Fruit fly (Drosophila melanogaster) whole organism, embryonic: ENCODE measurements around the gene ida.

Experiments
- BtbVII ChIP-seq: fragments of 200-800 bp; sonication (Bioruptor generic); optimal IDR thresholded peaks from 3 replicates; lab custom pipeline; 2017; ENCODE audit warnings: missing biosample characterization, mild to moderate bottlenecking, missing genetic modification characterization
- CG10543 ChIP-seq: fragments of 200-800 bp; sonication (Bioruptor generic); optimal IDR thresholded peaks from 3 replicates; lab custom pipeline; 2017; ENCODE audit warnings: missing biosample characterization, mild to moderate bottlenecking, missing genetic modification characterization, moderate library complexity
- CG10565 ChIP-seq: fragments of 200-800 bp; sonication (Bioruptor generic); optimal IDR thresholded peaks from 3 replicates; lab custom pipeline; 2016; ENCODE audit warnings: missing biosample characterization, mild to moderate bottlenecking, missing genetic modification characterization
- CG11560 ChIP-seq: fragments of 200-800 bp; sonication (Bioruptor generic); IDR thresholded peaks from 3 replicates; pipeline ENCODE4 v1.3.6; 2022; ENCODE audit warnings: missing biosample characterization, missing genetic modification characterization
- CG12104 ChIP-seq: fragments of 200-800 bp; sonication (Bioruptor generic); optimal IDR thresholded peaks from 3 replicates; lab custom pipeline; 2016; ENCODE audit warnings: missing biosample characterization, missing genetic modification characterization
- CG12942 ChIP-seq: fragments of 200-800 bp; sonication (Bioruptor generic); optimal IDR thresholded peaks from 3 replicates; lab custom pipeline; 2016; ENCODE audit warnings: missing biosample characterization, missing genetic modification characterization
- CG13287 ChIP-seq: fragments of 200-800 bp; sonication (Bioruptor generic); IDR thresholded peaks from 2 replicates; pipeline ENCODE4 v1.3.6; 2022; ENCODE audit warnings: missing biosample characterization, missing genetic modification characterization; ENCODE audit not compliant: partially characterized antibody
- CG13424 ChIP-seq: fragments of 200-800 bp; sonication (Bioruptor generic); optimal IDR thresholded peaks from 2 replicates; lab custom pipeline; 2019; ENCODE audit warnings: missing biosample characterization, mild to moderate bottlenecking, missing genetic modification characterization, moderate library complexity
- CG14441 ChIP-seq: fragments of 200-800 bp; sonication (Bioruptor generic); IDR thresholded peaks from 2 replicates; pipeline ENCODE4 v1.3.6; 2022; ENCODE audit warnings: missing biosample characterization, missing genetic modification characterization
- CG14710 ChIP-seq: fragments of 200-800 bp; sonication (Bioruptor generic); optimal IDR thresholded peaks from 3 replicates; lab custom pipeline; 2019; ENCODE audit warnings: missing biosample characterization, mild to moderate bottlenecking, missing genetic modification characterization, moderate library complexity
- CG17361 ChIP-seq: fragments of 200-800 bp; sonication (Bioruptor generic); IDR thresholded peaks from 3 replicates; pipeline ENCODE4 v1.3.6; 2022; ENCODE audit warnings: missing biosample characterization, missing genetic modification characterization
- CG18599 ChIP-seq: fragments of 200-800 bp; sonication (Bioruptor generic); optimal IDR thresholded peaks from 3 replicates; lab custom pipeline; 2017; ENCODE audit warnings: missing biosample characterization, missing genetic modification characterization, mild to moderate bottlenecking, moderate library complexity, missing genetic modification reagents
- CG2116 ChIP-seq: fragments of 200-800 bp; sonication (Bioruptor generic); optimal IDR thresholded peaks from 3 replicates; lab custom pipeline; 2018; ENCODE audit warnings: missing biosample characterization, mild to moderate bottlenecking, missing genetic modification characterization
- CG31365 ChIP-seq: fragments of 200-800 bp; sonication (Bioruptor generic); optimal IDR thresholded peaks from 2 replicates; lab custom pipeline; 2018; ENCODE audit warnings: missing biosample characterization, mild to moderate bottlenecking, missing genetic modification characterization
- CG3163 ChIP-seq: fragments of 200-800 bp; sonication (Bioruptor generic); optimal IDR thresholded peaks from 3 replicates; lab custom pipeline; 2016; ENCODE audit warnings: missing biosample characterization, missing genetic modification characterization
- CG32532 ChIP-seq: fragments of 200-800 bp; sonication (Bioruptor generic); IDR thresholded peaks from 2 replicates; pipeline ENCODE4 v1.3.6; 2022; ENCODE audit warnings: missing biosample characterization, missing genetic modification characterization
- CG33557 ChIP-seq: fragments of 200-800 bp; sonication (Bioruptor generic); optimal IDR thresholded peaks from 2 replicates; lab custom pipeline; 2019; ENCODE audit warnings: missing biosample characterization, mild to moderate bottlenecking, missing genetic modification characterization, moderate library complexity
- CG4360 ChIP-seq: fragments of 200-800 bp; sonication (Bioruptor generic); IDR thresholded peaks from 2 replicates; pipeline ENCODE4 v1.3.6; 2022; ENCODE audit warnings: missing biosample characterization, missing genetic modification characterization
- CG6791 ChIP-seq: fragments of 200-800 bp; sonication (Bioruptor generic); IDR thresholded peaks from 3 replicates; pipeline ENCODE4 v1.3.6; 2022; ENCODE audit warnings: missing biosample characterization, missing genetic modification characterization; ENCODE audit not compliant: partially characterized antibody
- CG7372 ChIP-seq: fragments of 200-800 bp; sonication (Bioruptor generic); IDR thresholded peaks from 2 replicates; pipeline ENCODE4 v1.3.6; 2022; ENCODE audit warnings: missing biosample characterization, missing genetic modification characterization
- CrebB ChIP-seq: fragments of 200-800 bp; sonication (Bioruptor generic); optimal IDR thresholded peaks from 3 replicates; lab custom pipeline; 2018; ENCODE audit warnings: missing biosample characterization, mild to moderate bottlenecking, missing genetic modification characterization
- HLH3B ChIP-seq: fragments of 200-800 bp; sonication (Bioruptor generic); IDR thresholded peaks from 2 replicates; pipeline ENCODE4 v1.3.6; 2022; ENCODE audit warnings: missing biosample characterization, missing genetic modification characterization
- Hr51 ChIP-seq, 2 experiments: fragments of 200-800 bp; sonication (Bioruptor generic); optimal IDR thresholded peaks; 2 replicates in 1 of 2; 3 replicates in 1 of 2; lab custom pipeline; 2016 to 2018; ENCODE audit warnings: missing biosample characterization in 2 of 2, missing genetic modification characterization in 2 of 2, mild to moderate bottlenecking in 1 of 2, moderate library complexity in 1 of 2
- Lhr ChIP-seq: fragments of 200-800 bp; sonication (Bioruptor generic); optimal IDR thresholded peaks from 3 replicates; lab custom pipeline; 2017; ENCODE audit warnings: mild to moderate bottlenecking, missing biosample characterization, missing genetic modification reagents, missing genetic modification characterization
- Med ChIP-seq: fragments of 200-800 bp; sonication (Bioruptor generic); peaks from one replicate; lab custom pipeline; 2016; ENCODE audit warnings: missing biosample characterization, missing genetic modification characterization, mild to moderate bottlenecking, inconsistent platforms, moderate library complexity
- Myb ChIP-seq: fragments of 200-800 bp; sonication (Bioruptor generic); optimal IDR thresholded peaks from 2 replicates; lab custom pipeline; 2016; ENCODE audit warnings: missing biosample characterization, missing genetic modification characterization
- Opbp ChIP-seq: fragments of 200-800 bp; sonication (Bioruptor generic); IDR thresholded peaks from 3 replicates; pipeline ENCODE4 v1.3.6; 2022; ENCODE audit warnings: missing biosample characterization, missing genetic modification characterization; ENCODE audit not compliant: partially characterized antibody
- Six4 ChIP-seq: fragments of 200-800 bp; sonication (Bioruptor generic); optimal IDR thresholded peaks from 2 replicates; lab custom pipeline; 2016; ENCODE audit warnings: missing biosample characterization, missing genetic modification characterization
- az2 ChIP-seq: fragments of 200-800 bp; sonication (Bioruptor generic); optimal IDR thresholded peaks from 3 replicates; lab custom pipeline; 2016; ENCODE audit warnings: missing biosample characterization, missing genetic modification characterization
- bbx ChIP-seq: fragments of 200-800 bp; sonication (Bioruptor generic); IDR thresholded peaks from 2 replicates; pipeline ENCODE4 v1.3.6; 2022; ENCODE audit warnings: missing biosample characterization, missing genetic modification characterization; ENCODE audit not compliant: partially characterized antibody
- caup ChIP-seq: fragments of 200-800 bp; sonication (Bioruptor generic); optimal IDR thresholded peaks from 3 replicates; lab custom pipeline; 2017; ENCODE audit warnings: missing biosample characterization, mild to moderate bottlenecking, missing genetic modification characterization, moderate library complexity; ENCODE audit not compliant: severe bottlenecking
- chinmo ChIP-seq: fragments of 200-800 bp; sonication (Bioruptor generic); IDR thresholded peaks from 4 replicates; pipeline ENCODE4 v1.3.6; 2022; ENCODE audit warnings: missing biosample characterization, missing genetic modification characterization; ENCODE audit not compliant: partially characterized antibody
- corto ChIP-seq: fragments of 200-800 bp; sonication (Bioruptor generic); optimal IDR thresholded peaks from 2 replicates; lab custom pipeline; 2016; ENCODE audit warnings: missing biosample characterization, mild to moderate bottlenecking, missing genetic modification characterization, moderate library complexity
- exex ChIP-seq: fragments of 200-800 bp; sonication (Bioruptor generic); optimal IDR thresholded peaks from 4 replicates; lab custom pipeline; 2018; ENCODE audit warnings: missing biosample characterization, mild to moderate bottlenecking, missing genetic modification characterization, moderate library complexity
- gt ChIP-seq: fragments of 200-800 bp; sonication (Bioruptor generic); IDR thresholded peaks from 2 replicates; pipeline ENCODE4 v1.3.6; 2022; ENCODE audit warnings: missing biosample characterization, missing genetic modification characterization
- hbn ChIP-seq: fragments of 200-800 bp; sonication (Bioruptor generic); IDR thresholded peaks from 2 replicates; pipeline ENCODE4 v1.3.6; 2022; ENCODE audit warnings: missing biosample characterization, missing genetic modification characterization; ENCODE audit not compliant: partially characterized antibody
- insv ChIP-seq, 2 experiments: fragments of 200-800 bp; sonication (Bioruptor generic); optimal IDR thresholded peaks; 3 replicates each; lab custom pipeline; 2016 to 2018; ENCODE audit warnings: missing biosample characterization in 2 of 2, missing genetic modification characterization in 2 of 2
- inv ChIP-seq: fragments of 200-800 bp; sonication (Bioruptor generic); IDR thresholded peaks from 2 replicates; pipeline ENCODE4 v1.3.6; 2022; ENCODE audit warnings: missing biosample characterization, missing genetic modification characterization; ENCODE audit not compliant: partially characterized antibody
- klu ChIP-seq: fragments of 200-800 bp; sonication (Bioruptor generic); IDR thresholded peaks from 2 replicates; pipeline ENCODE4 v1.3.6; 2022; ENCODE audit warnings: missing biosample characterization, missing genetic modification characterization
- oc ChIP-seq: fragments of 200-800 bp; sonication (Bioruptor generic); optimal IDR thresholded peaks from 2 replicates; lab custom pipeline; 2018; ENCODE audit warnings: missing biosample characterization, mild to moderate bottlenecking, missing genetic modification characterization, moderate library complexity
- phol ChIP-seq: fragments of 200-800 bp; sonication (Bioruptor generic); optimal IDR thresholded peaks from 3 replicates; lab custom pipeline; 2018; ENCODE audit warnings: missing biosample characterization, mild to moderate bottlenecking, missing genetic modification characterization, moderate library complexity
- pita ChIP-seq: fragments of 200-800 bp; sonication (Bioruptor generic); optimal IDR thresholded peaks from 2 replicates; lab custom pipeline; 2017; ENCODE audit warnings: missing biosample characterization, mild to moderate bottlenecking, missing genetic modification characterization
- rib ChIP-seq: fragments of 200-800 bp; sonication (Bioruptor generic); IDR thresholded peaks from 2 replicates; pipeline ENCODE4 v1.3.6; 2022; ENCODE audit warnings: missing biosample characterization, missing genetic modification characterization
- row ChIP-seq: fragments of 200-800 bp; sonication (Bioruptor generic); IDR thresholded peaks from 3 replicates; pipeline ENCODE4 v1.3.6; 2022; ENCODE audit warnings: missing biosample characterization, missing genetic modification characterization
- sens-2 ChIP-seq: fragments of 200-800 bp; sonication (Bioruptor generic); IDR thresholded peaks from 2 replicates; pipeline ENCODE4 v1.3.6; 2022; ENCODE audit warnings: missing biosample characterization, missing genetic modification characterization
- shn ChIP-seq: fragments of 200-800 bp; sonication (Bioruptor generic); optimal IDR thresholded peaks from 3 replicates; lab custom pipeline; 2016; ENCODE audit warnings: missing biosample characterization, missing genetic modification characterization
- sisA ChIP-seq: fragments of 200-800 bp; sonication (Bioruptor generic); IDR thresholded peaks from 2 replicates; pipeline ENCODE4 v1.3.6; 2022; ENCODE audit warnings: missing biosample characterization, missing genetic modification characterization
- slou ChIP-seq: fragments of 200-800 bp; sonication (Bioruptor generic); optimal IDR thresholded peaks from 3 replicates; lab custom pipeline; 2016; ENCODE audit warnings: missing biosample characterization, missing genetic modification characterization
- tna ChIP-seq: fragments of 200-800 bp; sonication (Bioruptor generic); IDR thresholded peaks from 2 replicates; pipeline ENCODE4 v1.3.6; 2022; ENCODE audit warnings: missing biosample characterization, missing genetic modification characterization; ENCODE audit not compliant: partially characterized antibody
- wek ChIP-seq: fragments of 200-800 bp; sonication (Bioruptor generic); optimal IDR thresholded peaks from 3 replicates; lab custom pipeline; 2018; ENCODE audit warnings: missing biosample characterization, mild to moderate bottlenecking, missing genetic modification characterization, moderate library complexity

ida gene

dm6 chr3L:3937806-3938205, 32.7 kb downstream of the ida start, which contains the start of gene CG10866 (continued):
- TF ChIP-seq CG14441, result no peak
- no peak for TF ChIP-seq HLH3B (GFP tag; lab: Robert Waterston, UW)
- no peak for TF ChIP-seq Hr51 (GFP tag; optimal IDR thresholded peaks at IDR 0.05; lab: Kevin White, UChicago)
- TF ChIP-seq oc (tag; lab: Kevin White, UChicago), result no peak
- peak; percentile 78 for TF ChIP-seq inv (GFP tag; lab: Robert Waterston, UW)
- peak; percentile 79 for TF ChIP-seq hbn (GFP tag; lab: Robert Waterston, UW)
- no peak for TF ChIP-seq gt (GFP tag; lab: Robert Waterston, UW)
- no peak for TF ChIP-seq rib (GFP tag; lab: Robert Waterston, UW)
- peak; percentile 81 for TF ChIP-seq CG6791 (GFP tag; lab: Robert Waterston, UW)
- no peak for TF ChIP-seq corto (GFP tag; lab: Kevin White, UChicago)
- no peak for TF ChIP-seq slou (GFP tag; lab: Kevin White, UChicago)
- TF ChIP-seq CG31365 (tag; lab: Kevin White, UChicago), result no peak
- TF ChIP-seq Opbp, result peak; percentile 85; the same call in 2 of the 3 replicates
- no peak for TF ChIP-seq Six4 (GFP tag; lab: Kevin White, UChicago)
- no peak for TF ChIP-seq CG3163 (GFP tag; lab: Kevin White, UChicago)
- 0 out of 4 replicates have a peak, but pooled peaks have one; percentile 44 for TF ChIP-seq chinmo (GFP tag; lab: Robert Waterston, UW)
- no peak for TF ChIP-seq CG11560 (tag; lab: Robert Waterston, UW)
- TF ChIP-seq BtbVII, result no peak
- peak; percentile 31 for TF ChIP-seq Med (GFP tag; lab: Kevin White, UChicago)
- TF ChIP-seq exex (tag; lab: Kevin White, UChicago), result no peak
- TF ChIP-seq CG17361 (GFP tag; lab: Robert Waterston, UW), result no peak
- TF ChIP-seq CG33557 (GFP tag; lab: Kevin White, UChicago), result no peak
- peak; percentile 85 for TF ChIP-seq bbx
- TF ChIP-seq sens-2 (GFP tag; lab: Robert Waterston, UW), result no peak
- no peak for TF ChIP-seq insv (GFP tag; optimal IDR thresholded peaks at IDR 0.05; lab: Kevin White, UChicago)
- no peak for TF ChIP-seq CG10565 (GFP tag; lab: Kevin White, UChicago)
- TF ChIP-seq az2 (GFP tag; lab: Kevin White, UChicago), result no peak
- TF ChIP-seq CG10543 (GFP tag; lab: Kevin White, UChicago), result no peak
- TF ChIP-seq caup (GFP tag; lab: Kevin White, UChicago), result no peak
- TF ChIP-seq Myb (GFP tag; lab: Kevin White, UChicago), result peak; percentile 93
- TF ChIP-seq CrebB (tag; lab: Kevin White, UChicago), result no peak
- no peak for TF ChIP-seq CG12104 (GFP tag; lab: Kevin White, UChicago)
- no peak for TF ChIP-seq CG18599
- no peak for TF ChIP-seq wek (GFP tag; lab: Kevin White, UChicago)
- TF ChIP-seq pita (GFP tag; lab: Kevin White, UChicago), result no peak
- peak; percentile 64 for TF ChIP-seq tna
- TF ChIP-seq CG4360 (GFP tag; lab: Robert Waterston, UW), result no peak
- peak; percentile 65 for TF ChIP-seq CG2116 (GFP tag; lab: Kevin White, UChicago)
- TF ChIP-seq CG13287 (GFP tag; lab: Robert Waterston, UW), result peak; percentile 92
- TF ChIP-seq shn, result no peak
- TF ChIP-seq CG32532 (GFP tag; lab: Robert Waterston, UW), result no peak
- TF ChIP-seq Lhr (GFP tag; lab: Kevin White, UChicago), result no peak
- TF ChIP-seq sisA, result no peak
- no peak for TF ChIP-seq CG12942 (GFP tag; lab: Kevin White, UChicago)
- no peak for TF ChIP-seq klu (GFP tag; lab: Robert Waterston, UW)
- peak; percentile 36 for TF ChIP-seq CG14710 (tag; lab: Kevin White, UChicago)
- TF ChIP-seq phol, result peak; percentile 8
- no peak for TF ChIP-seq CG7372 (GFP tag; lab: Robert Waterston, UW)
- no peak for TF ChIP-seq CG13424
- TF ChIP-seq row (GFP tag; lab: Robert Waterston, UW), result peak; percentile 19; the same call in 1 of the 3 replicates
